Fruit fly (Drosophila melanogaster) whole organism, embryonic: ENCODE data around the gene mio.
A peak's percentile ranks its signal among the peaks of the same experiment; 100 is the strongest.

ENCODE experiments used
- Abd-B ChIP-seq: fragments of 200-800 bp; sonication (Bioruptor generic); optimal IDR thresholded peaks from 2 replicates; lab custom pipeline; 2018; ENCODE audit warnings: missing biosample characterization, mild to moderate bottlenecking, missing genetic modification characterization, moderate library complexity
- Atf3 ChIP-seq: fragments of 200-800 bp; sonication (Bioruptor generic); optimal IDR thresholded peaks from 3 replicates; lab custom pipeline; 2016; ENCODE audit warnings: missing biosample characterization, missing genetic modification characterization
- Atf6 ChIP-seq: fragments of 200-800 bp; sonication (Bioruptor generic); IDR thresholded peaks from 2 replicates; pipeline ENCODE4 v1.3.6; 2022; ENCODE audit warnings: missing biosample characterization, missing genetic modification characterization
- Bteb2 ChIP-seq: fragments of 200-800 bp; sonication (Bioruptor generic); optimal IDR thresholded peaks from 2 replicates; lab custom pipeline; 2016; ENCODE audit warnings: missing biosample characterization, missing genetic modification characterization
- CG1024 ChIP-seq: fragments of 200-800 bp; sonication (Bioruptor generic); IDR thresholded peaks from 2 replicates; pipeline ENCODE4 v1.3.6; 2022; ENCODE audit warnings: missing biosample characterization, missing genetic modification characterization
- CG10654 ChIP-seq: fragments of 200-800 bp; sonication (Bioruptor generic); optimal IDR thresholded peaks from 2 replicates; lab custom pipeline; 2016; ENCODE audit warnings: missing biosample characterization, missing genetic modification characterization
- CG12744 ChIP-seq: fragments of 200-800 bp; sonication (Bioruptor generic); optimal IDR thresholded peaks from 2 replicates; lab custom pipeline; 2016; ENCODE audit warnings: missing biosample characterization, missing genetic modification characterization
- CG13123 ChIP-seq: fragments of 200-800 bp; sonication (Bioruptor generic); optimal IDR thresholded peaks from 2 replicates; lab custom pipeline; 2016; ENCODE audit warnings: missing biosample characterization, missing genetic modification characterization
- CG13775 ChIP-seq: fragments of 200-800 bp; sonication (Bioruptor generic); optimal IDR thresholded peaks from 3 replicates; lab custom pipeline; 2017; ENCODE audit warnings: missing biosample characterization, mild to moderate bottlenecking, missing genetic modification characterization
- CG14710 ChIP-seq: fragments of 200-800 bp; sonication (Bioruptor generic); optimal IDR thresholded peaks from 3 replicates; lab custom pipeline; 2019; ENCODE audit warnings: missing biosample characterization, mild to moderate bottlenecking, missing genetic modification characterization, moderate library complexity
- CG15073 ChIP-seq: fragments of 200-800 bp; sonication (Bioruptor generic); optimal IDR thresholded peaks from 2 replicates; lab custom pipeline; 2016; ENCODE audit warnings: missing biosample characterization, missing genetic modification characterization
- CG1603 ChIP-seq: fragments of 200-800 bp; sonication (Bioruptor generic); optimal IDR thresholded peaks from 2 replicates; lab custom pipeline; 2019; ENCODE audit warnings: missing biosample characterization, mild to moderate bottlenecking, missing genetic modification characterization, moderate library complexity
- CG17328 ChIP-seq: fragments of 200-800 bp; sonication (Bioruptor generic); IDR thresholded peaks from 2 replicates; pipeline ENCODE4 v1.3.6; 2022; ENCODE audit warnings: missing biosample characterization, missing genetic modification characterization
- CG32772 ChIP-seq: fragments of 200-800 bp; sonication (Bioruptor generic); IDR thresholded peaks from 2 replicates; pipeline ENCODE4 v1.3.6; 2022; ENCODE audit warnings: missing biosample characterization, missing genetic modification characterization
- CG3838 ChIP-seq: fragments of 200-800 bp; sonication (Bioruptor generic); optimal IDR thresholded peaks from 3 replicates; lab custom pipeline; 2016; ENCODE audit warnings: missing biosample characterization, missing genetic modification characterization
- CG42726 ChIP-seq: fragments of 200-800 bp; sonication (Bioruptor generic); IDR thresholded peaks from 2 replicates; pipeline ENCODE4 v1.3.6; 2022; ENCODE audit warnings: missing biosample characterization, missing genetic modification characterization; ENCODE audit not compliant: partially characterized antibody
- CG4730 ChIP-seq: fragments of 200-800 bp; sonication (Bioruptor generic); IDR thresholded peaks from 2 replicates; pipeline ENCODE4 v1.3.6; 2022; ENCODE audit warnings: missing biosample characterization, missing genetic modification characterization
- CG7928 ChIP-seq: fragments of 200-800 bp; sonication (Bioruptor generic); optimal IDR thresholded peaks from 2 replicates; lab custom pipeline; 2017; ENCODE audit warnings: missing biosample characterization, mild to moderate bottlenecking, missing genetic modification characterization
- CrebB ChIP-seq: fragments of 200-800 bp; sonication (Bioruptor generic); optimal IDR thresholded peaks from 3 replicates; lab custom pipeline; 2018; ENCODE audit warnings: missing biosample characterization, mild to moderate bottlenecking, missing genetic modification characterization
- Deaf1 ChIP-seq: fragments of 200-800 bp; optimal IDR thresholded peaks from 3 replicates; lab custom pipeline; 2019; ENCODE audit warnings: missing biosample characterization, mild to moderate bottlenecking, missing genetic modification characterization, moderate library complexity
- Eip74EF ChIP-seq, 2 experiments: fragments of 200-800 bp in 1 of 2; fragments of >200 bp in 1 of 2; sonication (Bioruptor generic) in 1 of 2; optimal IDR thresholded peaks; 2 replicates each; lab custom pipeline; 2017 to 2019; ENCODE audit warnings: missing biosample characterization in 2 of 2, missing genetic modification characterization in 2 of 2, mild to moderate bottlenecking in 1 of 2, moderate library complexity in 1 of 2
- Fer1 ChIP-seq: fragments of 200-800 bp; sonication (Bioruptor generic); optimal IDR thresholded peaks from 2 replicates; lab custom pipeline; 2017; ENCODE audit warnings: missing biosample characterization, mild to moderate bottlenecking, missing genetic modification characterization
- Fer2 ChIP-seq: fragments of 200-800 bp; sonication (Bioruptor generic); optimal IDR thresholded peaks from 2 replicates; lab custom pipeline; 2018; ENCODE audit warnings: missing biosample characterization, mild to moderate bottlenecking, missing genetic modification characterization, moderate library complexity
- HHEX ChIP-seq: fragments of 200-800 bp; sonication (Bioruptor generic); optimal IDR thresholded peaks from 3 replicates; lab custom pipeline; 2017; ENCODE audit warnings: missing biosample characterization, mild to moderate bottlenecking, missing genetic modification characterization, missing genetic modification reagents
- MESR4 ChIP-seq: fragments of 200-800 bp; sonication (Bioruptor generic); optimal IDR thresholded peaks from 2 replicates; lab custom pipeline; 2018; ENCODE audit warnings: missing biosample characterization, mild to moderate bottlenecking, missing genetic modification characterization, moderate library complexity
- Neu2 ChIP-seq: fragments of 200-800 bp; sonication (Bioruptor generic); optimal IDR thresholded peaks from 3 replicates; lab custom pipeline; 2016; ENCODE audit warnings: missing biosample characterization, missing genetic modification characterization, borderline replicate concordance
- Rfx ChIP-seq: fragments of 200-800 bp; sonication (Bioruptor generic); IDR thresholded peaks from 2 replicates; pipeline ENCODE4 v1.3.6; 2022; ENCODE audit warnings: missing biosample characterization, missing genetic modification characterization
- Scr ChIP-seq: fragments of 200-800 bp; sonication (Bioruptor generic); IDR thresholded peaks from 2 replicates; pipeline ENCODE4 v1.3.6; 2022; ENCODE audit warnings: missing biosample characterization, missing genetic modification characterization; ENCODE audit not compliant: partially characterized antibody
- Side ChIP-seq: fragments of 200-800 bp; sonication (Bioruptor generic); optimal IDR thresholded peaks from 2 replicates; lab custom pipeline; 2016; ENCODE audit warnings: missing biosample characterization, missing genetic modification characterization
- Spps ChIP-seq: fragments of 200-800 bp; sonication (Bioruptor generic); optimal IDR thresholded peaks from 2 replicates; lab custom pipeline; 2018; ENCODE audit warnings: missing biosample characterization, mild to moderate bottlenecking, missing genetic modification characterization
- Sry-δ ChIP-seq: fragments of 200-800 bp; sonication (Bioruptor generic); optimal IDR thresholded peaks from 2 replicates; lab custom pipeline; 2016; ENCODE audit warnings: missing biosample characterization, missing genetic modification characterization
- YL-1 ChIP-seq: fragments of 200-800 bp; sonication (Bioruptor generic); optimal IDR thresholded peaks from 3 replicates; lab custom pipeline; 2017; ENCODE audit warnings: missing biosample characterization, mild to moderate bottlenecking, missing genetic modification characterization
- da ChIP-seq: fragments of 200-800 bp; sonication (Bioruptor generic); optimal IDR thresholded peaks from 2 replicates; lab custom pipeline; 2016; ENCODE audit warnings: missing biosample characterization, missing genetic modification characterization
- en ChIP-seq: fragments of 200-800 bp; sonication (Bioruptor generic); optimal IDR thresholded peaks from 2 replicates; lab custom pipeline; 2016; ENCODE audit warnings: missing biosample characterization, missing genetic modification characterization
- fd96Cb ChIP-seq: fragments of 200-800 bp; sonication (Bioruptor generic); optimal IDR thresholded peaks from 2 replicates; lab custom pipeline; 2018; ENCODE audit warnings: missing biosample characterization, mild to moderate bottlenecking, missing genetic modification characterization, moderate library complexity
- fu2 ChIP-seq: fragments of 200-800 bp; sonication (Bioruptor generic); optimal IDR thresholded peaks from 2 replicates; lab custom pipeline; 2016; ENCODE audit warnings: missing biosample characterization, missing genetic modification characterization
- grau ChIP-seq: fragments of 200-800 bp; optimal IDR thresholded peaks from 3 replicates; lab custom pipeline; 2019; ENCODE audit warnings: missing biosample characterization, mild to moderate bottlenecking, missing genetic modification characterization, moderate library complexity
- h ChIP-seq: fragments of >200 bp; optimal IDR thresholded peaks from 2 replicates; lab custom pipeline; 2017
- kni ChIP-seq: fragments of 200-800 bp; sonication (Bioruptor generic); optimal IDR thresholded peaks from 3 replicates; lab custom pipeline; 2017; ENCODE audit warnings: mild to moderate bottlenecking, missing biosample characterization, missing genetic modification reagents, missing genetic modification characterization
- otp ChIP-seq: fragments of 200-800 bp; sonication (Bioruptor generic); IDR thresholded peaks from 3 replicates; pipeline ENCODE4, ENCODE4 v1.3.6; 2022; ENCODE audit warnings: missing biosample characterization, missing genetic modification characterization
- pfk ChIP-seq: fragments of 200-800 bp; sonication (Bioruptor generic); optimal IDR thresholded peaks from 2 replicates; lab custom pipeline; 2018; ENCODE audit warnings: missing biosample characterization, mild to moderate bottlenecking, missing genetic modification characterization, moderate library complexity
- schlank ChIP-seq: fragments of 200-800 bp; sonication (Bioruptor generic); optimal IDR thresholded peaks from 2 replicates; lab custom pipeline; 2018; ENCODE audit warnings: missing biosample characterization, mild to moderate bottlenecking, missing genetic modification characterization
- sima ChIP-seq: fragments of 200-800 bp; sonication (Bioruptor generic); optimal IDR thresholded peaks from 2 replicates; lab custom pipeline; 2016; ENCODE audit warnings: missing biosample characterization, missing genetic modification characterization
- sob ChIP-seq: fragments of 200-800 bp; sonication (Bioruptor generic); IDR thresholded peaks from 2 replicates; pipeline ENCODE4 v1.3.6; 2022; ENCODE audit warnings: missing biosample characterization, missing genetic modification characterization
- sr ChIP-seq: fragments of 200-800 bp; sonication (Bioruptor generic); IDR thresholded peaks from 3 replicates; pipeline ENCODE4 v1.3.6; 2022; ENCODE audit warnings: missing biosample characterization, missing genetic modification characterization
- sug ChIP-seq: fragments of 200-800 bp; optimal IDR thresholded peaks from 2 replicates; lab custom pipeline; 2019; ENCODE audit warnings: missing biosample characterization, mild to moderate bottlenecking, missing genetic modification characterization, moderate library complexity
- wek ChIP-seq: fragments of 200-800 bp; sonication (Bioruptor generic); optimal IDR thresholded peaks from 3 replicates; lab custom pipeline; 2018; ENCODE audit warnings: missing biosample characterization, mild to moderate bottlenecking, missing genetic modification characterization, moderate library complexity
- yki ChIP-seq: fragments of >200 bp; optimal IDR thresholded peaks from 3 replicates; lab custom pipeline; 2018
- zen2 ChIP-seq: fragments of 200-800 bp; sonication (Bioruptor generic); IDR thresholded peaks from 3 replicates; pipeline ENCODE4 v1.3.6; 2022; ENCODE audit warnings: missing biosample characterization, missing genetic modification characterization; ENCODE audit not compliant: partially characterized antibody

Gene mio

DNA sequence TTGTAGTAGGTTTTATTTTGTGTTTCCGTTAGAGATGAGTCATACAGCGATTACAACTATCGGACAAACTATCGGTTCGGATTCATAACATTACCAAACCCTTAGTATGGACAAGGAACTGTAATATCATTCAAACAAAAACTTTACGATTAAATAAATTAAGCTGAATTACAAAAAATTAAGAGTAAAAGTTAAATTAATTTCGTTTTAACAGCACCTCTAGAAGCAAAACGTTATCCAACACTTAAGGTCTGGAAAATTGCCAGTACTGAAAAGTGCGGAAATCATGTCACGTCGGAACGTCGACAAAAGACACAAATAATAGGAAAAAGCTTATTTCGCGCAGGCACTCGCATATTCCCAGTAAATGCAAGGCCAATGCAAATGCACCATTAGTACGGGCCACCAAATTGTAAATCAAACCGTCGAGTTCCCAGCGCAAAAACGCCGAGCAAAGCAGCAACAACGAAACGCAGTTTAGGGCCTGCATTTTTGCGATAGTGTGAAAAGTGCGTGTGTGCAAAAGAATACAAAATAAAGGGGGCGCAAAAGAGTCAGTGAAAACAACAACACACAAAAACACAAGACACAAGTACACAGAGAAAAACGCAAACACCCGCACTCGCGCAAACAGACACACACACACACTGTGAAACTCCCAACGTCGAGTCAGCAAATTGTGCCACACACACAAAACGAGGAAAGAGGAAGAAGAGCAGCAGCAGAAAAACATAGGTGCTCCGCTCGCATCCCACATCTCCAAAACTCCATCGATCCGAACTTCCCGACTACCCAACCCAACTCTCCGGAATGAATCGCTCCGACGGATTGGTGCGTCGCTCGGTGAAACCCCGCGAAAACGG is 9.4 kb downstream of the mio start, which contains the start of the genes CG15387 and sau (continued):
- peak; percentile 49 for TF ChIP-seq CG15073 (GFP tag; lab: Kevin White, UChicago)
- no peak for TF ChIP-seq h (lab: Kevin White, UChicago)
- peak; percentile 86 for TF ChIP-seq grau (tag; lab: Kevin White, UChicago)
- TF ChIP-seq Spps = peak; percentile 78
- TF ChIP-seq pfk (GFP tag; lab: Kevin White, UChicago) = peak; percentile 32
- TF ChIP-seq CG17328 (GFP tag; lab: Robert Waterston, UW) = peak; percentile 76
- peak; percentile 89 for TF ChIP-seq sug
- TF ChIP-seq CG1603 = peak; percentile 84
- TF ChIP-seq Fer1 (GFP tag; lab: Kevin White, UChicago) = peak; percentile 87
- TF ChIP-seq Rfx (GFP tag; lab: Robert Waterston, UW) = peak; percentile 89
- TF ChIP-seq sima = peak; percentile 56
- TF ChIP-seq Atf3 (GFP tag; lab: Kevin White, UChicago) = peak; percentile 86
- peak; percentile 85 for TF ChIP-seq CG13123 (GFP tag; lab: Kevin White, UChicago)
- peak; percentile 48 for TF ChIP-seq wek (GFP tag; lab: Kevin White, UChicago)
- peak; percentile 93 for TF ChIP-seq CG13775 (GFP tag; lab: Kevin White, UChicago)
- TF ChIP-seq Fer2 (tag; lab: Kevin White, UChicago) = peak; percentile 85
- peak; percentile 97 for TF ChIP-seq Scr
- TF ChIP-seq Atf6 (GFP tag; lab: Robert Waterston, UW) = peak; percentile 90
- peak; percentile 93 for TF ChIP-seq sob (GFP tag; lab: Robert Waterston, UW)
- TF ChIP-seq Deaf1 (tag; lab: Kevin White, UChicago) = peak; percentile 59
- peak; percentile 54 for TF ChIP-seq CG7928 (GFP tag; lab: Kevin White, UChicago)
- TF ChIP-seq CG1024 (GFP tag; lab: Robert Waterston, UW) = peak; percentile 66
- peak; percentile 78 for TF ChIP-seq otp
- peak; percentile 76 for TF ChIP-seq fd96Cb (tag; lab: Kevin White, UChicago)
- no peak for TF ChIP-seq sr (GFP tag; lab: Robert Waterston, UW)
- peak; percentile 91 for TF ChIP-seq Bteb2 (GFP tag; lab: Kevin White, UChicago)
- peak; percentile 75 for TF ChIP-seq CG32772 (GFP tag; lab: Robert Waterston, UW)
- peak; percentile 81 for TF ChIP-seq CrebB (tag; lab: Kevin White, UChicago)
- peak; percentile 42 for TF ChIP-seq MESR4 (GFP tag; lab: Kevin White, UChicago)
- peak; percentile 84; the same call in 2 of the 3 replicates for TF ChIP-seq zen2 (GFP tag; lab: Robert Waterston, UW)
- TF ChIP-seq HHEX (GFP tag; lab: Kevin White, UChicago) = peak; percentile 82
- peak; percentile 97 for TF ChIP-seq Sry-δ
- no peak for TF ChIP-seq Neu2 (GFP tag; lab: Kevin White, UChicago)
- peak; percentile 65 for TF ChIP-seq da (GFP tag; lab: Kevin White, UChicago)
- peak; percentile 90 for TF ChIP-seq CG12744
- peak; percentile 91 for TF ChIP-seq fu2 (GFP tag; lab: Kevin White, UChicago)
- peak; percentile 66 for TF ChIP-seq CG4730 (GFP tag; lab: Robert Waterston, UW)
- TF ChIP-seq CG3838 (GFP tag; lab: Kevin White, UChicago) = peak; percentile 74
- peak; percentile 72 for TF ChIP-seq schlank
- no peak for TF ChIP-seq yki
- TF ChIP-seq kni = peak; percentile 61
- peak; percentile 77 for TF ChIP-seq en (GFP tag; lab: Kevin White, UChicago)
- peak; percentile 87 for TF ChIP-seq CG10654 (GFP tag; lab: Kevin White, UChicago)
- TF ChIP-seq YL-1 = peak; percentile 29
- TF ChIP-seq Abd-B (GFP tag; lab: Kevin White, UChicago) = peak; percentile 82
- peak; percentile 95 for TF ChIP-seq CG14710 (tag; lab: Kevin White, UChicago)
- peak; percentile 89 for TF ChIP-seq Side (GFP tag; lab: Kevin White, UChicago)
- TF ChIP-seq CG42726 (GFP tag; lab: Robert Waterston, UW) = peak; percentile 70; the same call in 1 of the 2 replicates
- TF ChIP-seq Eip74EF (GFP tag; optimal IDR thresholded peaks at IDR 0.05; lab: Kevin White, UChicago) = peak in 1 of 2 experiments; percentile 65
